Worm (Caenorhabditis elegans): Measurements from ENCODE around the gene F43C11.3.

DNA sequence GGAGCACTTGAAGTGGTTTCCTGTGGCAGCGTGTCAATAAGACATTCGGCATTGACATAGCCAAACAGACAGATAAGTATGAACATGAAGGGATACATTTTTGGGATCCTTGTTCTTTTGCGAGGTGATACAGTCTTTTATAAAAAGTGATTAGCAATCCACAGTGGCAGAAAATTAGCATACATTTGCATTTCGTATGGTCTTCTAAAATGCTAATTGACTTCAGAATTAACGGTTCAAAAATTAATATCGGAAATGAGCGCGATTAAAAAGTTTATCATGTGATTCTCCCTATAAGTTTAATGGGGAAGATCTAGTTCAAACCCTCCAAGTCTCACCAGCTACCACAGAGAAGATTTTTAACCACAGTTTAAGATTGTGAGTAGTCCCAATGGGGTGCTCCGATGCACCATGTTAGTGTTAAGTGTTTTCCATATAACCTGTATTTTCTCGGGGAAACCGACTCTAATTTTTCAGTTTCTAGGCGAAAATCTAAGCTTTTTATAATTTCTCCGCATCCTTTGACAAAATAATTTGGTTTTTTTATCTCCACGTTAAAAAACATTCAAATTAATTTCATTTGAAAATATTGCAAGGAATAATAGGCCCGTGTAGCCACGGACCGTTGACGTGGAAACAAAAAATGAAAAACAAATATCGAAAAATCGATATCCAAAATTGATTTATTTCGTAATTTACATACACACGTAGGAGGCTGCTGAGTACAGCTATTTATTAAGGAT is 13.7 kb downstream of the F43C11.3 start, which contains the start of the genes F43C11.12 and F16G10.5:
- TF ChIP-seq ces-1 (GFP tag; optimal IDR thresholded peaks at IDR 0.05) (no peak), ama-1 (optimal IDR thresholded peaks at IDR 0.05) (no peak), nhr-11 (tag; optimal IDR thresholded peaks at IDR 0.05) (no peak), snpc-4 (tag; optimal IDR thresholded peaks at IDR 0.05) (no peak), ceh-82 (tag; optimal IDR thresholded peaks at IDR 0.05) (no peak)

Data from whole organism, L1 larva.